Worm (Caenorhabditis elegans): ENCODE measurements around the gene Y47D7A.9.
A peak's percentile ranks its signal among the peaks of the same experiment; 100 is the strongest.

Y47D7A.9 gene

ce11 chrV:4377622-4378021 is 46.1 kb downstream of the Y47D7A.9 start, which contains the start of gene F32D1.8:
TSS of gene F32D1.8 (minus strand) at chrV:4377722.
- no peak for TF ChIP-seq duxl-1 (tag; optimal IDR thresholded peaks at IDR 0.05; ENCODE audit: poor library complexity)
- peak; percentile 69 for TF ChIP-seq aha-1 (tag)

ce11 chrV:4375807-4376564 is 47.8 kb downstream of the Y47D7A.9 start, which contains the start of gene F32D1.7:
TSS of gene F32D1.7 (minus strand) at chrV:4376173.
- TF ChIP-seq nhr-76 (tag; optimal IDR thresholded peaks at IDR 0.05) (no peak), ces-1 (GFP tag; optimal IDR thresholded peaks at IDR 0.05) (no peak), zfp-2 (tag; optimal IDR thresholded peaks at IDR 0.05) (no peak), tra-1 (GFP tag; IDR thresholded peaks at IDR 0.05) (no peak), rbr-2 (tag; optimal IDR thresholded peaks at IDR 0.05) (no peak), mxl-3 (GFP tag; optimal IDR thresholded peaks at IDR 0.05) (no peak), T20F7.1 (GFP tag; optimal IDR thresholded peaks at IDR 0.05) (no peak), fos-1 (tag; optimal IDR thresholded peaks at IDR 0.05) (no peak), unc-62 (GFP tag; optimal IDR thresholded peaks at IDR 0.05 in 1 of 2) (peak in 1 of 2 experiments; percentile 32), unc-62 (tag; optimal IDR thresholded peaks at IDR 0.05) (no peak), nhr-10 (tag; optimal IDR thresholded peaks at IDR 0.05) (no peak), ceh-44 (GFP tag; IDR thresholded peaks at IDR 0.05) (no peak), pha-4 (GFP tag; IDR thresholded peaks at IDR 0.05) (no peak), pha-4 (tag; optimal IDR thresholded peaks at IDR 0.05) (no peak), ctbp-1 (GFP tag; IDR thresholded peaks at IDR 0.05) (no peak), dmd-6 (GFP tag; IDR thresholded peaks at IDR 0.05) (no peak), T26A8.4 (GFP tag; IDR thresholded peaks at IDR 0.05) (no peak), ama-1 (optimal IDR thresholded peaks at IDR 0.05) (no peak), snpc-1.2 (GFP tag; IDR thresholded peaks at IDR 0.05) (no peak), gei-8 (GFP tag; optimal IDR thresholded peaks at IDR 0.05) (no peak), hmg-1.1 (GFP tag; IDR thresholded peaks at IDR 0.05) (no peak), unc-130 (GFP tag; optimal IDR thresholded peaks at IDR 0.05) (peak; percentile 51), Y105C5A.15 (GFP tag; IDR thresholded peaks at IDR 0.05) (no peak), zip-11 (GFP tag; IDR thresholded peaks at IDR 0.05) (no peak), nhr-237 (tag; optimal IDR thresholded peaks at IDR 0.05) (no peak), unc-39 (tag; optimal IDR thresholded peaks at IDR 0.05) (no peak), attf-4 (tag; optimal IDR thresholded peaks at IDR 0.05) (no peak), egl-43 (GFP tag; IDR thresholded peaks at IDR 0.05) (no peak), pqm-1 (tag; optimal IDR thresholded peaks at IDR 0.05) (no peak), Y48G9A.11 (GFP tag; IDR thresholded peaks at IDR 0.05) (peak; percentile 27; the same call in 1 of the 2 replicates), mdl-1 (tag; optimal IDR thresholded peaks at IDR 0.05) (no peak), aly-2 (tag; optimal IDR thresholded peaks at IDR 0.05) (no peak), fkh-10 (GFP tag; optimal IDR thresholded peaks at IDR 0.05) (no peak), madf-5 (GFP tag; IDR thresholded peaks at IDR 0.05) (no peak), F49E8.2 (tag; optimal IDR thresholded peaks at IDR 0.05; ENCODE audit: borderline replicate concordance) (peak; percentile 13), ZK546.5 (tag; optimal IDR thresholded peaks at IDR 0.05) (no peak), aha-1 (tag) (peak; percentile 22), ztf-7 (tag; optimal IDR thresholded peaks at IDR 0.05) (no peak), nhr-111 (GFP tag; optimal IDR thresholded peaks at IDR 0.05) (no peak), lin-38 (GFP tag; IDR thresholded peaks at IDR 0.05) (peak; percentile 56), spr-3 (GFP tag; optimal IDR thresholded peaks at IDR 0.05) (no peak), daf-12 (tag; optimal IDR thresholded peaks at IDR 0.05) (no peak), zfp-3 (GFP tag; conservative IDR thresholded peaks at IDR 0.05) (no peak), F10B5.3 (tag; optimal IDR thresholded peaks at IDR 0.05) (no peak), set-16 (GFP tag; IDR thresholded peaks at IDR 0.05) (peak; percentile 53; the same call in 1 of the 2 replicates)

Measured in whole organism, L4 larva.